Worm (Caenorhabditis elegans) whole organism, L4 larva: ENCODE data around the gene oac-21.

Experiments used
- F10B5.3 ChIP-seq: sonication (generic microtip); optimal IDR thresholded peaks from 2 replicates; lab custom pipeline; 2016; ENCODE audit warnings: mild to moderate bottlenecking, missing genetic modification characterization, missing compliant biosample characterization
- R02D3.7 ChIP-seq: fragments of 150-350 bp; sonication (generic microtip); optimal IDR thresholded peaks from 3 replicates; lab custom pipeline; 2014; ENCODE audit warnings: missing biosample characterization, missing genetic modification characterization
- T20F7.1 ChIP-seq: fragments of 200-800 bp; sonication (Bioruptor generic); optimal IDR thresholded peaks from 2 replicates; lab custom pipeline; 2018; ENCODE audit warnings: mild to moderate bottlenecking, missing genetic modification characterization, missing compliant biosample characterization
- Y48G9A.11 ChIP-seq: fragments of 200-800 bp; sonication (Bioruptor generic); IDR thresholded peaks from 2 replicates; pipeline ENCODE4 v1.3.6; 2022; ENCODE audit warnings: missing genetic modification reagents, missing genetic modification characterization, missing compliant biosample characterization
- ZK337.2 ChIP-seq: fragments of 200-800 bp; sonication (Bioruptor generic); IDR thresholded peaks from 2 replicates; pipeline ENCODE4 v1.3.6; 2022; ENCODE audit warnings: missing genetic modification reagents, missing genetic modification characterization, missing compliant biosample characterization
- aha-1 ChIP-seq: fragments of 150-350 bp; peaks from one replicate; lab custom pipeline; 2014; ENCODE audit warnings: missing biosample characterization, missing genetic modification characterization
- aly-2 ChIP-seq: sonication (generic microtip); optimal IDR thresholded peaks from 2 replicates; lab custom pipeline; 2018; ENCODE audit warnings: missing biosample characterization, missing genetic modification characterization
- ceh-28 ChIP-seq: fragments of 150-350 bp; optimal IDR thresholded peaks from 2 replicates; lab custom pipeline; 2014; ENCODE audit warnings: missing biosample characterization, missing genetic modification reagents, missing genetic modification characterization
- ceh-62 ChIP-seq: sonication (generic microtip); optimal IDR thresholded peaks from 2 replicates; lab custom pipeline; 2017; ENCODE audit warnings: missing biosample characterization, missing genetic modification characterization
- daf-16 ChIP-seq, 3 experiments: sonication (generic microtip); optimal IDR thresholded peaks; 2 replicates each; lab custom pipeline; 2016 to 2017; ENCODE audit warnings: missing genetic modification characterization in 3 of 3, missing genetic modification reagents in 3 of 3, mild to moderate bottlenecking in 2 of 3, missing compliant biosample characterization in 2 of 3, missing biosample characterization in 1 of 3, moderate library complexity in 1 of 3
- daf-8 ChIP-seq: fragments of 200-800 bp; sonication (Bioruptor generic); IDR thresholded peaks from 2 replicates; pipeline ENCODE4 v1.3.6; 2022; ENCODE audit warnings: missing genetic modification characterization, missing compliant biosample characterization
- dmd-6 ChIP-seq: fragments of 200-800 bp; sonication (Bioruptor generic); IDR thresholded peaks from 2 replicates; pipeline ENCODE4 v1.3.6; 2022; ENCODE audit warnings: missing genetic modification reagents, missing genetic modification characterization, missing compliant biosample characterization
- dmd-8 ChIP-seq: fragments of 200-800 bp; sonication (Bioruptor generic); IDR thresholded peaks from 2 replicates; pipeline ENCODE4 v1.3.6; 2022; ENCODE audit warnings: missing genetic modification characterization, missing compliant biosample characterization
- egl-27 ChIP-seq: sonication (generic microtip); optimal IDR thresholded peaks from 3 replicates; lab custom pipeline; 2017; ENCODE audit warnings: missing biosample characterization, missing genetic modification reagents, missing genetic modification characterization
- hif-1 ChIP-seq, 2 experiments: sonication (generic microtip); optimal IDR thresholded peaks; 2 replicates each; lab custom pipeline; 2016 to 2017; ENCODE audit warnings: missing compliant biosample characterization in 2 of 2, missing genetic modification characterization in 2 of 2, missing genetic modification reagents in 2 of 2, missing genotype in 2 of 2, mild to moderate bottlenecking in 1 of 2
- hlh-11 ChIP-seq: fragments of 200-800 bp; sonication (Bioruptor generic); optimal IDR thresholded peaks from 2 replicates; lab custom pipeline; 2018; ENCODE audit warnings: mild to moderate bottlenecking, missing genetic modification characterization, missing compliant biosample characterization
- hlh-30 ChIP-seq: sonication (generic microtip); optimal IDR thresholded peaks from 2 replicates; lab custom pipeline; 2017; ENCODE audit warnings: antibody characterized with exemption, mild to moderate bottlenecking, missing genetic modification characterization, missing compliant biosample characterization; ENCODE audit not compliant: insufficient read depth
- jun-1 ChIP-seq: fragments of 150-350 bp; optimal IDR thresholded peaks from 2 replicates; lab custom pipeline; 2014; ENCODE audit warnings: missing biosample characterization, missing genetic modification reagents, missing genetic modification characterization
- lim-7 ChIP-seq: fragments of 200-800 bp; sonication (Bioruptor generic); IDR thresholded peaks from 2 replicates; pipeline ENCODE4 v1.3.6; 2022; ENCODE audit warnings: missing genetic modification characterization, missing compliant biosample characterization
- lin-29 ChIP-seq: fragments of 200-800 bp; sonication (Bioruptor generic); IDR thresholded peaks from 2 replicates; pipeline ENCODE4 v1.3.6; 2022; ENCODE audit warnings: missing genetic modification reagents, missing genetic modification characterization, missing compliant biosample characterization
- lin-38 ChIP-seq: fragments of 200-800 bp; sonication (Bioruptor generic); IDR thresholded peaks from 2 replicates; pipeline ENCODE4 v1.3.6; 2022; ENCODE audit warnings: missing genetic modification reagents, missing genetic modification characterization, missing compliant biosample characterization
- lsy-2 ChIP-seq, 2 experiments: fragments of 150-350 bp in 1 of 2; sonication (generic microtip) in 1 of 2; optimal IDR thresholded peaks; 2 replicates each; lab custom pipeline; 2014 to 2017; ENCODE audit warnings: missing biosample characterization in 2 of 2, missing genetic modification characterization in 2 of 2
- mdt-29 ChIP-seq: fragments of 200-800 bp; sonication (Bioruptor generic); IDR thresholded peaks from 2 replicates; pipeline ENCODE4 v1.3.6; 2022; ENCODE audit warnings: missing genetic modification reagents, missing genetic modification characterization, missing compliant biosample characterization
- mes-2 ChIP-seq: sonication (generic microtip); optimal IDR thresholded peaks from 2 replicates; lab custom pipeline; 2016; ENCODE audit warnings: missing genotype, mild to moderate bottlenecking, missing genetic modification characterization, missing compliant biosample characterization; ENCODE audit not compliant: poor library complexity, severe bottlenecking
- nhr-111 ChIP-seq: fragments of 200-800 bp; sonication (Bioruptor generic); optimal IDR thresholded peaks from 2 replicates; lab custom pipeline; 2018; ENCODE audit warnings: mild to moderate bottlenecking, missing genetic modification characterization, missing compliant biosample characterization
- nhr-28 ChIP-seq: fragments of 150-350 bp; optimal IDR thresholded peaks from 2 replicates; lab custom pipeline; 2014; ENCODE audit warnings: missing biosample characterization, missing genetic modification characterization
- nhr-41 ChIP-seq: fragments of 200-800 bp; sonication (Bioruptor generic); IDR thresholded peaks from 2 replicates; pipeline ENCODE4 v1.3.6; 2022; ENCODE audit warnings: missing genetic modification reagents, missing genetic modification characterization, missing compliant biosample characterization
- nhr-42 ChIP-seq: fragments of 200-800 bp; sonication (Bioruptor generic); IDR thresholded peaks from 2 replicates; pipeline ENCODE4 v1.3.6; 2022; ENCODE audit warnings: missing genetic modification characterization, missing compliant biosample characterization
- pha-4 ChIP-seq, 2 experiments: fragments of 150-350 bp in 1 of 2; fragments of 200-800 bp in 1 of 2; sonication (Bioruptor generic) in 1 of 2; IDR thresholded peaks in 1 of 2; optimal IDR thresholded peaks in 1 of 2; 2 replicates each; pipeline versions ENCODE4 v1.3.6 to Lab custom; 2014 to 2022; ENCODE audit warnings: missing genetic modification characterization in 2 of 2, missing genetic modification reagents in 2 of 2, missing biosample characterization in 1 of 2, missing compliant biosample characterization in 1 of 2
- saeg-2 ChIP-seq: fragments of 200-800 bp; sonication (Bioruptor generic); IDR thresholded peaks from 2 replicates; pipeline ENCODE4 v1.3.6; 2022; ENCODE audit warnings: missing genetic modification reagents, missing genetic modification characterization, missing compliant biosample characterization
- set-16 ChIP-seq: fragments of 200-800 bp; sonication (Bioruptor generic); IDR thresholded peaks from 2 replicates; pipeline ENCODE4 v1.3.6; 2022; ENCODE audit warnings: missing genetic modification reagents, missing genetic modification characterization, missing compliant biosample characterization
- snpc-1.2 ChIP-seq: fragments of 200-800 bp; sonication (Bioruptor generic); IDR thresholded peaks from 2 replicates; pipeline ENCODE4 v1.3.6; 2022; ENCODE audit warnings: missing genetic modification reagents, missing genetic modification characterization, missing compliant biosample characterization
- spr-1 ChIP-seq: sonication (generic microtip); optimal IDR thresholded peaks from 2 replicates; lab custom pipeline; 2016; ENCODE audit warnings: mild to moderate bottlenecking, missing genetic modification characterization, missing compliant biosample characterization
- unc-130 ChIP-seq: sonication (generic microtip); optimal IDR thresholded peaks from 2 replicates; lab custom pipeline; 2016; ENCODE audit warnings: missing genetic modification reagents, missing genetic modification characterization, missing compliant biosample characterization
- unc-39 ChIP-seq: sonication (generic microtip); optimal IDR thresholded peaks from 2 replicates; lab custom pipeline; 2017; ENCODE audit warnings: missing biosample characterization, missing genetic modification characterization
- unc-62 ChIP-seq, 3 experiments: fragments of 150-350 bp in 1 of 3; sonication (generic microtip); optimal IDR thresholded peaks in 2 of 3; peaks in 1 of 3; 1 replicate in 1 of 3; 2 replicates in 2 of 3; lab custom pipeline; 2014 to 2017; ENCODE audit warnings: missing biosample characterization in 3 of 3, missing genetic modification characterization in 3 of 3, missing genetic modification reagents in 3 of 3, missing genotype in 1 of 3
- zfp-3 ChIP-seq: fragments of 200-800 bp; sonication (Bioruptor generic); conservative IDR thresholded peaks from 2 replicates; pipeline ENCODE4 v1.3.6; 2022; ENCODE audit warnings: missing genetic modification reagents, missing genetic modification characterization, missing compliant biosample characterization
- ztf-7 ChIP-seq: fragments of 150-350 bp; optimal IDR thresholded peaks from 2 replicates; lab custom pipeline; 2014; ENCODE audit warnings: missing biosample characterization, missing genetic modification characterization

Gene oac-21

DNA sequence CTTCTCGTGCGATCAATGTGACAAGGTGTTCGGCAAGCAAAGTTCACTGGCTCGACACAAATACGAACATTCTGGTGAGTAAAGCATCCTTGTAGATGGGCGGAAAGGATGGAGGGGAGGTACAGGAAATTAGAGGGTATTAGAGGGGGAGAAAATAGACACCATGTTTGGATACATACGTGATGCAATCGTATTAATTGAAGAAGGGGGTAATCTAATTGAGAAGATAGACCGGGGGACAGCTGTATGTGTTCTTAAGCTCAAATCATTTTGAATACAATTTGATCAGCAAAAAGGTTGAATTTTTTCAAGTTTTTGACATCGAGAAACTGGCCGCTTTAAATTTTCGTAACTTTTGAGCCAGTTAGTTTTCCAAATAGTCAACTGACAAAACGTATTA, 28.6 kb upstream of the oac-21 start:
- TF ChIP-seq dmd-6 (GFP tag; lab: Robert Waterston, UW) = no peak
- no peak for TF ChIP-seq Y48G9A.11 (GFP tag; lab: Robert Waterston, UW)
- TF ChIP-seq aly-2 = no peak
- no peak for TF ChIP-seq lsy-2 (tag; optimal IDR thresholded peaks at IDR 0.05; lab: Kevin White, UChicago)
- no peak for TF ChIP-seq set-16 (GFP tag; lab: Robert Waterston, UW)
- no peak for TF ChIP-seq spr-1 (tag; lab: Kevin White, UChicago)
- no peak for TF ChIP-seq nhr-41
- no peak for TF ChIP-seq nhr-42
- no peak for TF ChIP-seq pha-4 (GFP tag; IDR thresholded peaks at IDR 0.05; lab: Robert Waterston, UW)
- TF ChIP-seq pha-4 (tag; optimal IDR thresholded peaks at IDR 0.05; lab: Kevin White, UChicago) = no peak
- TF ChIP-seq, all 104 proteins: peak for 0

DNA sequence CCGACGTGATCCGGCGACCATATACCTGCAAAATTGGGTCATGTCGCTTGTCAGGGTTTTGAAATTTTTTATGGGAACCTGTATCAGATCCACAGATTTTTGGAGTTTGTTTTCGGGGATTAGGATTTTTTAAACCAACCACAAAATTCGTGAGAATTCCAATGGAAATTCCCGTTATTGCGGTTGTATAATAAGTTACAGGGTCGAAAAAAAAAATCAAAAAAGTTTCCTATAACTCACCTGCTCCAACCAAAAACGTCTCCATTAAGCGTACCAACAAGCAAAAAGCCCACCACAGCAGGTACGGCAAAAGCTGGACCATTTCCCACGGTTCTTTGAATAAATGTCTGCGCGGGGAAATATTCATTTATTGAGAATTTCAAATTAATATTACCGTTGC, 26.1 kb upstream of the oac-21 start:
- peak; percentile 90 for TF ChIP-seq aha-1 (tag; lab: Kevin White, UChicago)
- no peak for TF ChIP-seq ztf-7 (tag; lab: Kevin White, UChicago)
- no peak for TF ChIP-seq mes-2 (tag; lab: Kevin White, UChicago)
- TF ChIP-seq ZK337.2 (GFP tag; lab: Robert Waterston, UW) = no peak
- TF ChIP-seq ceh-28 (tag; lab: Kevin White, UChicago) = no peak
- TF ChIP-seq jun-1 (tag; lab: Kevin White, UChicago) = no peak
- no peak for TF ChIP-seq snpc-1.2 (GFP tag; lab: Robert Waterston, UW)

DNA sequence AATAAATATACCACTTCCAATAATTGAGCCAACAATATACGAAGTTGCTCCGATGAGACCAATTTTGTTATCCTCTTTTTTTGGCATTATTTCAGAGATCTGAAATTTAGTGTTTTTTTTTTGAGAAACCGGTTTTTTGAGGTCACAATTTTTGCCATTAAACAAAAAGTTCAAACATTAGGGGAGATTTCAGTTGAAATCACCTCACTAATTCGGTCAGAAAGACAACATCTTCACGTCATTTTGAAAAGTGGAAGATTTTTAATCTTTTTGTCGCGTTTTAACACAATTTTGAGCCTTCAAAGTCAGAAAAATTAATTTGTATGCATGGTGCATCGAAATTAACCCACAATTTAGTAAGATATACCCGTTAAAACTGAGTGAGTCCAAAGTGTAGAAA, 24.1 kb upstream of the oac-21 start, which contains the start of gene aat-8:
Gene aat-8, minus strand, starts transcription at position 101 of the 400 bp plus-strand sequence.
- no peak for TF ChIP-seq saeg-2
- TF ChIP-seq aha-1 (tag; lab: Kevin White, UChicago) = peak; percentile 0
- TF ChIP-seq unc-130 (GFP tag; lab: Kevin White, UChicago) = no peak
- no peak for TF ChIP-seq daf-8 (GFP tag; lab: Robert Waterston, UW)
- no peak for TF ChIP-seq unc-39 (tag; lab: Kevin White, UChicago)

DNA sequence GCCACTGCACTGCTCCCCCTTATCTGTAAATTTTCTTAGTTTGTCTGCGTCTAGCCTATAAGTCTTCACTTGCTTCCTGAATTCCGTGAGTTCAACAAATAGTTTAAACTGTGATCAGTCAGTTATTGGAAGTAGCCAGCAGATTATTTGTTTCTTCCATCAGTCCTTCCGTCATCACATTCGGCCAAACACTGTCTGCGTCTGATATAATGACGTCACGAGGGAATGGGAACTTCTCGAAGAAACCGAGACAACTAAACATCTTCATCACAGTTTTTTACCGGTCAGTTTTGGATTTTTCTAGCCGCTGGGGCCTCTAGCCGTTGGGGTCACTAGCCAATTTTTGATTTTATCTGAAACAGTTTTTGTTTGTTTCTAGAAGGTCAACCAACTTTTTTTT, 23.0 kb upstream of the oac-21 start:
- no peak for TF ChIP-seq R02D3.7 (tag; lab: Kevin White, UChicago)
- TF ChIP-seq ceh-62 (tag; lab: Kevin White, UChicago) = no peak
- peak; percentile 12 for TF ChIP-seq hlh-30 (tag; lab: Kevin White, UChicago)
- TF ChIP-seq dmd-6 (GFP tag; lab: Robert Waterston, UW) = peak; percentile 24; the same call in 1 of the 2 replicates
- peak; percentile 50 for TF ChIP-seq hlh-11 (tag; lab: Kevin White, UChicago)
- no peak for TF ChIP-seq lin-29 (GFP tag; lab: Robert Waterston, UW)
- TF ChIP-seq nhr-28 (tag; lab: Kevin White, UChicago) = peak; percentile 49
- no peak for TF ChIP-seq dmd-8
- no peak for TF ChIP-seq lim-7 (GFP tag; lab: Robert Waterston, UW)
- no peak for TF ChIP-seq spr-1 (tag; lab: Kevin White, UChicago)
- no peak for TF ChIP-seq egl-27 (tag; lab: Kevin White, UChicago)
- TF ChIP-seq zfp-3 (GFP tag; lab: Robert Waterston, UW) = no peak
- no peak for TF ChIP-seq daf-16 (GFP tag; optimal IDR thresholded peaks at IDR 0.05; lab: Kevin White, UChicago)
- peak; percentile 36 for TF ChIP-seq daf-16 (tag; optimal IDR thresholded peaks at IDR 0.05; lab: Kevin White, UChicago)
- TF ChIP-seq nhr-111 (GFP tag; lab: Kevin White, UChicago) = no peak
- no peak for TF ChIP-seq T20F7.1 (GFP tag; lab: Kevin White, UChicago)

DNA sequence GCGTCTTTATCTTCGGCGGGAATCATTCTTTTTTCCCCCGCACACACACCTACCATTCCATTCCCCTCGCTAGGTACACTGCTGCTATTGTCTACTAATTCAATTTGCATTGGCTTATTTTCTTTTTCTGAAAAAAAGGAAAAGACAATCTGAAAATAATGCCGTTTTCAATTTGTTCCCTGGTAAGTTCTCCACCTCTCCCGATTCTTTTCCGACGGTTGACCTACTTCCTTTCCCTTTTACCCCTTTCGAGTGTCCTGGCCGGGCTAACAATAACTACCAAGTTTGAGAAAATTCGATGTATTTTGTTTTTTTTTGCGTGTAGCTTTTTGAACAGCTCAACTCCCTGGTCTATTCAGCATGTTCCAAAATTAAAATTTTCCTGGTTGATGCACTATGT, 21.8 kb upstream of the oac-21 start, which contains the start of gene F37C4.4:
Gene F37C4.4, plus strand, starts transcription at position 58 of the 400 bp plus-strand sequence.
- TF ChIP-seq unc-62 (GFP tag; optimal IDR thresholded peaks at IDR 0.05 in 1 of 2; lab: Kevin White, UChicago) (peak in 1 of 2 experiments; percentile 36), unc-62 (tag; optimal IDR thresholded peaks at IDR 0.05; lab: Kevin White, UChicago) (no peak), ZK337.2 (GFP tag; lab: Robert Waterston, UW) (no peak), mdt-29 (GFP tag; lab: Robert Waterston, UW) (no peak), aha-1 (tag; lab: Kevin White, UChicago) (peak; percentile 54), lin-38 (GFP tag; lab: Robert Waterston, UW) (no peak), F10B5.3 (tag; lab: Kevin White, UChicago) (no peak), hif-1 (tag; optimal IDR thresholded peaks at IDR 0.05; lab: Kevin White, UChicago) (no peak)
